Fruit fly (Drosophila melanogaster): ENCODE data around the gene CG4080.

Gene CG4080

dm6 chr3L:9426656-9427294, 27.7 kb upstream of the CG4080 start, which contains the start of the genes Atat and Shc (continued):
- peak; percentile 99 for TF ChIP-seq gro (GFP tag; optimal IDR thresholded peaks at IDR 0.05)
- TF ChIP-seq ash1 (GFP tag; optimal IDR thresholded peaks at IDR 0.05) = peak; percentile 93
- TF ChIP-seq CG6854 (GFP tag; optimal IDR thresholded peaks at IDR 0.05) = peak; percentile 93
- peak; percentile 99 to 100 for TF ChIP-seq Pdp1 (GFP tag; optimal IDR thresholded peaks at IDR 0.05)
- peak; percentile 100 for TF ChIP-seq Xbp1 (GFP tag; optimal IDR thresholded peaks at IDR 0.05)
- TF ChIP-seq Six4 (GFP tag; optimal IDR thresholded peaks at IDR 0.05) = peak; percentile 99
- TF ChIP-seq CG4730 (GFP tag; IDR thresholded peaks at IDR 0.05) = peak; percentile 99
- TF ChIP-seq aop (GFP tag; IDR thresholded peaks at IDR 0.05) = peak; percentile 98
- TF ChIP-seq CG11398 (GFP tag; optimal IDR thresholded peaks at IDR 0.05) = peak; percentile 99
- TF ChIP-seq Lim3 (GFP tag; IDR thresholded peaks at IDR 0.05) = peak; percentile 99
- TF ChIP-seq danr (GFP tag; IDR thresholded peaks at IDR 0.05) = peak; percentile 99
- TF ChIP-seq Bteb2 (GFP tag; optimal IDR thresholded peaks at IDR 0.05) = peak; percentile 99
- TF ChIP-seq CG13894 (tag; optimal IDR thresholded peaks at IDR 0.05) = peak; percentile 99
- peak; percentile 83 for TF ChIP-seq CG5180 (GFP tag; optimal IDR thresholded peaks at IDR 0.05)
- TF ChIP-seq kay (GFP tag; optimal IDR thresholded peaks at IDR 0.05) = peak; percentile 99
- peak; percentile 99 for TF ChIP-seq CG17328 (GFP tag; IDR thresholded peaks at IDR 0.05)
- peak; percentile 100 for TF ChIP-seq CG12942 (GFP tag; optimal IDR thresholded peaks at IDR 0.05)
- TF ChIP-seq ken (GFP tag; IDR thresholded peaks at IDR 0.05) = peak; percentile 100
- peak; percentile 99 for TF ChIP-seq slp2 (GFP tag; optimal IDR thresholded peaks at IDR 0.05)
- peak; percentile 100 for TF ChIP-seq MBD-R2 (GFP tag; IDR thresholded peaks at IDR 0.05)
- TF ChIP-seq Mad (GFP tag; optimal IDR thresholded peaks at IDR 0.05) = peak; percentile 99
- peak; percentile 100 for TF ChIP-seq CG7372 (GFP tag; IDR thresholded peaks at IDR 0.05)
- peak; percentile 100 for TF ChIP-seq jumu (GFP tag; optimal IDR thresholded peaks at IDR 0.05)
- TF ChIP-seq cato (GFP tag; optimal IDR thresholded peaks at IDR 0.05; ENCODE audit: borderline replicate concordance) = peak; percentile 99
- peak; percentile 96 for TF ChIP-seq Elba2 (GFP tag; optimal IDR thresholded peaks at IDR 0.05)
- TF ChIP-seq gcm2 (GFP tag; optimal IDR thresholded peaks at IDR 0.05) = peak; percentile 97
- TF ChIP-seq CG4617 (GFP tag; optimal IDR thresholded peaks at IDR 0.05; ENCODE audit: borderline replicate concordance) = peak; percentile 100
- peak; percentile 97 for TF ChIP-seq dmrt99B (tag; optimal IDR thresholded peaks at IDR 0.05)
- TF ChIP-seq CG3407 (GFP tag; optimal IDR thresholded peaks at IDR 0.05) = peak; percentile 92
- peak; percentile 100 for TF ChIP-seq CG11093 (GFP tag; IDR thresholded peaks at IDR 0.05)
- TF ChIP-seq pnt (GFP tag; optimal IDR thresholded peaks at IDR 0.05) = peak; percentile 100
- TF ChIP-seq Camta (GFP tag; optimal IDR thresholded peaks at IDR 0.05) = peak; percentile 99
- peak; percentile 97 for TF ChIP-seq pzg (GFP tag; optimal IDR thresholded peaks at IDR 0.05)
- peak; percentile 90 for TF ChIP-seq Doc3 (GFP tag; IDR thresholded peaks at IDR 0.05; ENCODE audit: partially characterized antibody)
- TF ChIP-seq sna (GFP tag; IDR thresholded peaks at IDR 0.05; ENCODE audit: partially characterized antibody) = peak; percentile 92
- peak; percentile 99 for TF ChIP-seq p53 (GFP tag; optimal IDR thresholded peaks at IDR 0.05)
- peak; percentile 99 for TF ChIP-seq caup (GFP tag; optimal IDR thresholded peaks at IDR 0.05; ENCODE audit: severe bottlenecking)
- peak; percentile 99 for TF ChIP-seq chm (GFP tag; IDR thresholded peaks at IDR 0.05)
- TF ChIP-seq TFAM (GFP tag; optimal IDR thresholded peaks at IDR 0.05) = peak; percentile 89
- peak; percentile 99 for TF ChIP-seq CG12155 (GFP tag; optimal IDR thresholded peaks at IDR 0.05)
- peak; percentile 93 for TF ChIP-seq vnd (GFP tag; IDR thresholded peaks at IDR 0.05; ENCODE audit: partially characterized antibody)
- TF ChIP-seq Blimp-1 (GFP tag; optimal IDR thresholded peaks at IDR 0.05) = peak; percentile 96
- peak; percentile 99 for TF ChIP-seq E2f1 (GFP tag; IDR thresholded peaks at IDR 0.05)
- TF ChIP-seq CG17385 (GFP tag; optimal IDR thresholded peaks at IDR 0.05) = peak; percentile 95
- TF ChIP-seq Side (GFP tag; optimal IDR thresholded peaks at IDR 0.05) = peak; percentile 99
- TF ChIP-seq repo (GFP tag; optimal IDR thresholded peaks at IDR 0.05) = peak; percentile 99
- peak; percentile 98 for TF ChIP-seq so (GFP tag; IDR thresholded peaks at IDR 0.05)
- peak; percentile 98 for TF ChIP-seq grau (tag; optimal IDR thresholded peaks at IDR 0.05)
- peak; percentile 99 for TF ChIP-seq trh (GFP tag; optimal IDR thresholded peaks at IDR 0.05)
- TF ChIP-seq CG12769 (tag; optimal IDR thresholded peaks at IDR 0.05) = peak; percentile 100

Measured in whole organism, embryonic.